Worm (Caenorhabditis elegans): ENCODE data around the gene C07D8.5.

Gene C07D8.5

ce11 chrX:7371945-7372344 lies 28.1 kb downstream of the C07D8.5 start:
- TF ChIP-seq him-1 (tag; optimal IDR thresholded peaks at IDR 0.05) = no peak
- TF ChIP-seq dao-5 (tag; optimal IDR thresholded peaks at IDR 0.05) = no peak
- no peak for TF ChIP-seq W03F9.2 (tag; optimal IDR thresholded peaks at IDR 0.05)

- TF ChIP-seq W03F9.2 (tag; optimal IDR thresholded peaks at IDR 0.05) (no peak), him-1 (tag; optimal IDR thresholded peaks at IDR 0.05) (no peak), dao-5 (tag; optimal IDR thresholded peaks at IDR 0.05) (no peak)
These were observed 33.1 kb downstream of the C07D8.5 start, which contains the start of gene npr-8 for ce11 chrX:7376941-7377340. TSS of gene npr-8 (plus strand) at chrX:7377302.

ce11 chrX:7378608-7379007 lies 34.8 kb downstream of the C07D8.5 start:
- TF ChIP-seq him-1 (tag; optimal IDR thresholded peaks at IDR 0.05) (no peak), dao-5 (tag; optimal IDR thresholded peaks at IDR 0.05) (no peak), W03F9.2 (tag; optimal IDR thresholded peaks at IDR 0.05) (no peak)

- no peak for TF ChIP-seq him-1 (tag; optimal IDR thresholded peaks at IDR 0.05)
- no peak for TF ChIP-seq W03F9.2 (tag; optimal IDR thresholded peaks at IDR 0.05)
- no peak for TF ChIP-seq dao-5 (tag; optimal IDR thresholded peaks at IDR 0.05)
These were observed 46.4 kb downstream of the C07D8.5 start, which contains the start of gene C10A4.6 for ce11 chrX:7390270-7390669. TSS of gene C10A4.6 (plus strand) at chrX:7390570.

ce11 chrX:7393167-7393566 lies 49.3 kb downstream of the C07D8.5 start, which contains the start of gene gad-2:
TSS of gene gad-2 (plus strand) at chrX:7393467.
- TF ChIP-seq dao-5 (tag; optimal IDR thresholded peaks at IDR 0.05) (no peak), W03F9.2 (tag; optimal IDR thresholded peaks at IDR 0.05) (no peak), him-1 (tag; optimal IDR thresholded peaks at IDR 0.05) (no peak)
